Worm (Caenorhabditis elegans) whole organism, L3 larva: ENCODE measurements around the gene R01H2.1.

ENCODE experiments used
- R02D3.7 ChIP-seq: fragments of 150-350 bp; optimal IDR thresholded peaks from 2 replicates; lab custom pipeline; 2014; ENCODE audit warnings: missing biosample characterization, missing genetic modification characterization
- ZK546.5 ChIP-seq: sonication (generic microtip); optimal IDR thresholded peaks from 2 replicates; lab custom pipeline; 2017; ENCODE audit warnings: missing biosample characterization, missing genetic modification characterization
- aly-2 ChIP-seq: fragments of 150-350 bp; optimal IDR thresholded peaks from 2 replicates; lab custom pipeline; 2014; ENCODE audit warnings: missing biosample characterization, missing genetic modification characterization
- ama-1 ChIP-seq: fragments of 150-350 bp; optimal IDR thresholded peaks from 2 replicates; lab custom pipeline; 2018
- ceh-16 ChIP-seq: sonication (generic microtip); optimal IDR thresholded peaks from 2 replicates; lab custom pipeline; 2017; ENCODE audit warnings: missing biosample characterization, missing genetic modification characterization
- ceh-28 ChIP-seq: fragments of 150-350 bp; optimal IDR thresholded peaks from 2 replicates; lab custom pipeline; 2014; ENCODE audit warnings: missing biosample characterization, missing genetic modification reagents, missing genetic modification characterization
- ceh-82 ChIP-seq: fragments of 150-350 bp; optimal IDR thresholded peaks from 2 replicates; lab custom pipeline; 2014; ENCODE audit warnings: missing biosample characterization, missing genetic modification characterization
- daf-12 ChIP-seq: fragments of 150-350 bp; optimal IDR thresholded peaks from 2 replicates; lab custom pipeline; 2014; ENCODE audit warnings: missing biosample characterization, missing genetic modification reagents, missing genetic modification characterization
- egl-27 ChIP-seq: sonication (generic microtip); optimal IDR thresholded peaks from 4 replicates; lab custom pipeline; 2017; ENCODE audit warnings: missing biosample characterization, missing genetic modification reagents, missing genetic modification characterization
- egl-5 ChIP-seq: fragments of 150-350 bp; optimal IDR thresholded peaks from 2 replicates; lab custom pipeline; 2017; ENCODE audit warnings: missing biosample characterization, missing genetic modification reagents, missing genetic modification characterization, inconsistent platforms
- elt-1 ChIP-seq: fragments of 150-350 bp; optimal IDR thresholded peaks from 2 replicates; lab custom pipeline; 2014; ENCODE audit warnings: missing biosample characterization, missing genetic modification characterization
- elt-2 ChIP-seq: sonication (generic microtip); optimal IDR thresholded peaks from 2 replicates; lab custom pipeline; 2016; ENCODE audit warnings: missing genetic modification reagents, mild to moderate bottlenecking, missing genetic modification characterization, missing compliant biosample characterization
- elt-3 ChIP-seq, 3 experiments: fragments of 150-350 bp in 1 of 3; sonication (generic microtip) in 2 of 3; optimal IDR thresholded peaks; 2 replicates in 2 of 3; 4 replicates in 1 of 3; lab custom pipeline; 2014 to 2017; ENCODE audit warnings: missing biosample characterization in 3 of 3, missing genetic modification characterization in 3 of 3
- fkh-10 ChIP-seq: sonication (generic microtip); optimal IDR thresholded peaks from 2 replicates; lab custom pipeline; 2017; ENCODE audit warnings: missing biosample characterization, missing genetic modification reagents, missing genetic modification characterization
- fkh-2 ChIP-seq: fragments of 150-350 bp; optimal IDR thresholded peaks from 2 replicates; lab custom pipeline; 2014; ENCODE audit warnings: missing biosample characterization, missing genetic modification reagents, missing genetic modification characterization
- fos-1 ChIP-seq: fragments of 150-350 bp; optimal IDR thresholded peaks from 2 replicates; lab custom pipeline; 2014; ENCODE audit warnings: missing biosample characterization, missing genetic modification characterization
- hmg-11 ChIP-seq: sonication (generic microtip); optimal IDR thresholded peaks from 2 replicates; lab custom pipeline; 2016; ENCODE audit warnings: missing genetic modification characterization, missing compliant biosample characterization
- jun-1 ChIP-seq: fragments of 150-350 bp; optimal IDR thresholded peaks from 2 replicates; lab custom pipeline; 2014; ENCODE audit warnings: missing biosample characterization, missing genetic modification reagents, missing genetic modification characterization
- lin-15B ChIP-seq: fragments of 150-350 bp; optimal IDR thresholded peaks from 2 replicates; lab custom pipeline; 2014; ENCODE audit warnings: missing biosample characterization, missing genetic modification characterization
- lin-39 ChIP-seq: fragments of 150-350 bp; optimal IDR thresholded peaks from 2 replicates; lab custom pipeline; 2018; ENCODE audit warnings: missing biosample characterization, missing genetic modification reagents, missing genetic modification characterization
- lsy-12 ChIP-seq: sonication (generic microtip); optimal IDR thresholded peaks from 2 replicates; lab custom pipeline; 2016; ENCODE audit warnings: mild to moderate bottlenecking, missing genetic modification characterization, missing compliant biosample characterization
- mdl-1 ChIP-seq: fragments of 150-350 bp; optimal IDR thresholded peaks from 2 replicates; lab custom pipeline; 2014; ENCODE audit warnings: missing biosample characterization, missing genetic modification characterization
- mml-1 ChIP-seq: fragments of 150-350 bp; sonication (generic microtip); optimal IDR thresholded peaks from 3 replicates; lab custom pipeline; 2014; ENCODE audit warnings: missing biosample characterization, missing genetic modification characterization
- nfya-1 ChIP-seq: sonication (generic microtip); optimal IDR thresholded peaks from 2 replicates; lab custom pipeline; 2017; ENCODE audit warnings: missing genetic modification characterization, mild to moderate bottlenecking, missing compliant biosample characterization, antibody characterized with exemption, moderate library complexity; ENCODE audit not compliant: insufficient read depth
- nhr-11 ChIP-seq: fragments of 150-350 bp; optimal IDR thresholded peaks from 2 replicates; lab custom pipeline; 2014; ENCODE audit warnings: missing biosample characterization, missing genetic modification characterization
- nhr-12 ChIP-seq: fragments of 150-350 bp; optimal IDR thresholded peaks from 2 replicates; lab custom pipeline; 2014; ENCODE audit warnings: missing biosample characterization, missing genetic modification characterization
- nhr-23 ChIP-seq: fragments of 150-350 bp; optimal IDR thresholded peaks from 2 replicates; lab custom pipeline; 2014; ENCODE audit warnings: missing biosample characterization, missing genetic modification reagents, missing genetic modification characterization
- nhr-237 ChIP-seq: fragments of 150-350 bp; optimal IDR thresholded peaks from 2 replicates; lab custom pipeline; 2014; ENCODE audit warnings: missing biosample characterization, missing genetic modification characterization
- nhr-25 ChIP-seq: sonication (generic microtip); optimal IDR thresholded peaks from 2 replicates; lab custom pipeline; 2017; ENCODE audit warnings: missing biosample characterization, missing genetic modification characterization
- nhr-28 ChIP-seq: fragments of 150-350 bp; optimal IDR thresholded peaks from 2 replicates; lab custom pipeline; 2014; ENCODE audit warnings: missing biosample characterization, missing genetic modification characterization
- nhr-67 ChIP-seq: fragments of 150-350 bp; optimal IDR thresholded peaks from 2 replicates; lab custom pipeline; 2014; ENCODE audit warnings: missing biosample characterization, missing genetic modification characterization
- nhr-76 ChIP-seq: fragments of 150-350 bp; sonication (generic microtip); optimal IDR thresholded peaks from 5 replicates; lab custom pipeline; 2014; ENCODE audit warnings: missing biosample characterization, missing genetic modification characterization
- pha-4 ChIP-seq: fragments of 150-350 bp; optimal IDR thresholded peaks from 2 replicates; lab custom pipeline; 2014; ENCODE audit warnings: missing biosample characterization, missing genetic modification reagents, missing genetic modification characterization
- pqm-1 ChIP-seq: fragments of 150-350 bp; optimal IDR thresholded peaks from 2 replicates; lab custom pipeline; 2017; ENCODE audit warnings: missing biosample characterization, missing genetic modification characterization, inconsistent platforms
- sea-2 ChIP-seq: fragments of 150-350 bp; sonication (generic microtip); optimal IDR thresholded peaks from 4 replicates; lab custom pipeline; 2014; ENCODE audit warnings: missing biosample characterization, missing genetic modification reagents, missing genetic modification characterization
- skn-1 ChIP-seq: fragments of 150-350 bp; optimal IDR thresholded peaks from 2 replicates; lab custom pipeline; 2014; ENCODE audit warnings: missing biosample characterization, missing genetic modification characterization
- snpc-4 ChIP-seq: fragments of 150-350 bp; optimal IDR thresholded peaks from 2 replicates; lab custom pipeline; 2014; ENCODE audit warnings: missing biosample characterization, missing genetic modification characterization
- tbx-2 ChIP-seq: sonication (generic microtip); optimal IDR thresholded peaks from 2 replicates; lab custom pipeline; 2016; ENCODE audit warnings: mild to moderate bottlenecking, missing genetic modification characterization, missing compliant biosample characterization
- unc-39 ChIP-seq: sonication (generic microtip); optimal IDR thresholded peaks from 4 replicates; lab custom pipeline; 2017; ENCODE audit warnings: missing biosample characterization, missing genetic modification characterization
- unc-62 ChIP-seq: fragments of 150-350 bp; sonication (generic microtip); optimal IDR thresholded peaks from 4 replicates; lab custom pipeline; 2014; ENCODE audit warnings: missing biosample characterization, missing genetic modification reagents, missing genetic modification characterization
- zag-1 ChIP-seq: fragments of 150-350 bp; optimal IDR thresholded peaks from 2 replicates; lab custom pipeline; 2014; ENCODE audit warnings: missing biosample characterization, missing genetic modification characterization
- ztf-11 ChIP-seq: fragments of 150-350 bp; optimal IDR thresholded peaks from 2 replicates; lab custom pipeline; 2014; ENCODE audit warnings: missing biosample characterization, missing genetic modification characterization
- ztf-4 ChIP-seq: fragments of 150-350 bp; optimal IDR thresholded peaks from 2 replicates; lab custom pipeline; 2014; ENCODE audit warnings: missing biosample characterization, missing genetic modification characterization

Gene R01H2.1

ce11 chrIII:7063061-7063460, 381 bp downstream of the R01H2.1 start:
- TF ChIP-seq ZK546.5, result no peak
- no peak for TF ChIP-seq skn-1 (tag; lab: Kevin White, UChicago)
- TF ChIP-seq pha-4 (tag; lab: Kevin White, UChicago), result no peak
- TF ChIP-seq pqm-1, result no peak
- TF ChIP-seq jun-1 (tag; lab: Kevin White, UChicago), result no peak
- TF ChIP-seq egl-27 (tag; lab: Kevin White, UChicago), result no peak
- no peak for TF ChIP-seq tbx-2 (tag; lab: Kevin White, UChicago)
- no peak for TF ChIP-seq ceh-28
- TF ChIP-seq R02D3.7 (tag; lab: Kevin White, UChicago), result no peak
- TF ChIP-seq fkh-2 (tag; lab: Kevin White, UChicago), result no peak
- no peak for TF ChIP-seq nhr-12
- TF ChIP-seq, all 47 proteins: peak for 0

- TF ChIP-seq ama-1 (lab: Kevin White, UChicago) (no peak), snpc-4 (tag; lab: Kevin White, UChicago) (no peak), sea-2 (GFP tag; lab: Kevin White, UChicago) (no peak), lin-39 (no peak), fos-1 (tag; lab: Kevin White, UChicago) (no peak), daf-12 (no peak), unc-62 (GFP tag; lab: Kevin White, UChicago) (no peak), egl-5 (tag; lab: Kevin White, UChicago) (no peak), hmg-11 (tag; lab: Kevin White, UChicago) (no peak), ceh-28 (no peak), mml-1 (tag; lab: Kevin White, UChicago) (no peak), ztf-11 (no peak)
These were observed 1.5 kb downstream of the R01H2.1 start, which contains the start of gene R01H2.4 for ce11 chrIII:7064185-7064584. Gene R01H2.4, minus strand, starts transcription at chrIII:7064285.

DNA sequence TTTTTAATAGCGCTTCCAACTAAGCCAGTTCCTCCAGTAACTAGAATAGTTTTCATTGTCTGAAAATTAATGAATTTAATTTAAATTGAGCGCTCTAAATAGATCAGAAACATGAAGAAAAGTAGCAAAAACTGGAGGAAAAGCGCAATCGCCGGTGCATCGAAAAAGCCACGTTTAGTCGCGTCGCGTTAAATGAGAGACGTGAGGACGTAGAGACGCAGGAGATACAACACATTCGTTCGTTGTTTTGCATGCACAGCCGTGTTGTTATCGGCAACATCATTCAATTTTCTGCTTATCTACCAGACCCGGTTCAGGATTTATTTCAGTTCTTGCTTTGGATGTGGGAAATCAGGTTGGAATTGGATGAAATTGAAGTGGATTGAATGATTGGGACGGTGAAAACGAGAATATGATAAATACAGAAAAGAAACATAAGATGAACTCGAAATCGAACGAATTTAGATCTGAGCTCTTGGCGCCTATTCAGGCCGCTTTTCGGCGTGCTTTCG, 4.8 kb downstream of the R01H2.1 start, which contains the start of gene ger-1:
Gene ger-1 (minus strand): TSS at position 93 of the 512 bp plus-strand sequence.
- TF ChIP-seq elt-2, result peak; percentile 23
- no peak for TF ChIP-seq aly-2 (tag; lab: Kevin White, UChicago)
- TF ChIP-seq, all 47 proteins: peak for 1

DNA sequence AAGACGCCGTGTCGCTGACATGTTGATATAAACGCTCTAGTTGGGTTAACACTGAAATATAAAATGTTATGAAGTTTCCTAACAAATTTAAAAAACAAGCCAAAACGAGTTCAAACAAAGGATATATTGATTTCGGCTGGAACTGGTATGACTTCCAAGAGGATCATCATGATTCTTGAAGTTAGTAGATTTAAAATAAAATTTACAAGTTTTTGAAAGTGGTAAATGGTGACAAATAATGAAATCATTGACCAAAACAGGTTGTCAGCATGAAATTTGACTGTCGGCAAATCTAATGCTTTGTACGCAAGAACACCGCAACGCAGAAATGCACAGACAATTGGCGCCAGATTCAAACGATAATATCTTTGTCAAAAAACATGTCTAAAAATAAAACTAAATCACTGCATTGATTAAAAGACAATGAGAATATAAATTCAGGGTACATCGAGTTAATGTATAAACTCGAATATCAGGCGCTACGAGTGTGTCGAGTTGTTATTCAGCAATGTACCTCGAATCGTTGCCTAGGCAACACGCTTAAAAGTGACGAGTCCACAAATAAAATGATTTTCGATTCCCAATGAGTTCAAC, 5.9 kb downstream of the R01H2.1 start, which contains the start of the genes ubc-18 and R01H2.8:
Gene ubc-18 (minus strand): TSS at position 51 of the 594 bp plus-strand sequence.
Gene R01H2.8 (plus strand): TSS at position 544 of the 594 bp plus-strand sequence.
- no peak for TF ChIP-seq mdl-1
- peak; percentile 69 for TF ChIP-seq pha-4 (tag; lab: Kevin White, UChicago)
- TF ChIP-seq egl-5 (tag; lab: Kevin White, UChicago), result no peak
- TF ChIP-seq ama-1 (lab: Kevin White, UChicago), result no peak
- TF ChIP-seq ceh-28, result no peak
- TF ChIP-seq hmg-11 (tag; lab: Kevin White, UChicago), result peak; percentile 55
- no peak for TF ChIP-seq ztf-4 (tag; lab: Kevin White, UChicago)
- TF ChIP-seq mml-1 (tag; lab: Kevin White, UChicago), result no peak
- no peak for TF ChIP-seq egl-27 (tag; lab: Kevin White, UChicago)
- no peak for TF ChIP-seq nhr-28 (tag; lab: Kevin White, UChicago)
- no peak for TF ChIP-seq nhr-25 (tag; lab: Kevin White, UChicago)
- TF ChIP-seq lin-39, result no peak
- TF ChIP-seq aly-2 (tag; lab: Kevin White, UChicago), result no peak
- TF ChIP-seq lin-15B, result peak; percentile 52
- TF ChIP-seq unc-39 (tag; lab: Kevin White, UChicago), result no peak
- TF ChIP-seq ztf-11, result no peak
- TF ChIP-seq ceh-82 (tag; lab: Kevin White, UChicago), result no peak
- TF ChIP-seq zag-1 (tag; lab: Kevin White, UChicago), result no peak
- peak; percentile 32 for TF ChIP-seq snpc-4 (tag; lab: Kevin White, UChicago)
- TF ChIP-seq nhr-23 (tag; lab: Kevin White, UChicago), result peak; percentile 25
- TF ChIP-seq fkh-2 (tag; lab: Kevin White, UChicago), result no peak
- TF ChIP-seq elt-1, result no peak
- no peak for TF ChIP-seq nhr-12
- TF ChIP-seq R02D3.7 (tag; lab: Kevin White, UChicago), result no peak
- TF ChIP-seq nfya-1, result peak; percentile 46
- TF ChIP-seq fkh-10 (GFP tag; lab: Kevin White, UChicago), result no peak
- TF ChIP-seq jun-1 (tag; lab: Kevin White, UChicago), result no peak
- TF ChIP-seq nhr-237 (tag; lab: Kevin White, UChicago), result no peak
- no peak for TF ChIP-seq nhr-76 (tag; lab: Kevin White, UChicago)
- TF ChIP-seq tbx-2 (tag; lab: Kevin White, UChicago), result no peak
- no peak for TF ChIP-seq unc-62 (GFP tag; lab: Kevin White, UChicago)
- TF ChIP-seq sea-2 (GFP tag; lab: Kevin White, UChicago), result no peak
- TF ChIP-seq nhr-11 (tag; lab: Kevin White, UChicago), result no peak
- TF ChIP-seq nhr-67 (tag; lab: Kevin White, UChicago), result no peak
- no peak for TF ChIP-seq elt-2
- TF ChIP-seq ceh-16 (tag; lab: Kevin White, UChicago), result no peak
- no peak for TF ChIP-seq pqm-1
- TF ChIP-seq lsy-12 (tag; lab: Kevin White, UChicago), result no peak
- TF ChIP-seq elt-3 (tag; optimal IDR thresholded peaks at IDR 0.05; lab: Kevin White, UChicago), result no peak
- no peak for TF ChIP-seq fos-1 (tag; lab: Kevin White, UChicago)
- no peak for TF ChIP-seq ZK546.5
- TF ChIP-seq skn-1 (tag; lab: Kevin White, UChicago), result no peak
- TF ChIP-seq daf-12, result no peak
